Worm (Caenorhabditis elegans): Measurements from ENCODE around the gene C01F6.14.

ce11 chrIV:9146111-9146510 is 42.2 kb upstream of the C01F6.14 start, which contains the start of gene daf-10:
- no peak for TF ChIP-seq dmd-6 (GFP tag; IDR thresholded peaks at IDR 0.05)
- no peak for TF ChIP-seq nhr-237 (tag; optimal IDR thresholded peaks at IDR 0.05)
- TF ChIP-seq unc-62 (GFP tag; optimal IDR thresholded peaks at IDR 0.05 in 1 of 2), result no peak
- no peak for TF ChIP-seq unc-62 (tag; optimal IDR thresholded peaks at IDR 0.05)
- no peak for TF ChIP-seq tag-97 (GFP tag; IDR thresholded peaks at IDR 0.05)
- no peak for TF ChIP-seq ces-1 (GFP tag; optimal IDR thresholded peaks at IDR 0.05)
